Worm (Caenorhabditis elegans) whole organism, L2 larva: ENCODE results near the gene B0496.2.

Experiments
- ZK546.5 ChIP-seq: sonication (generic microtip); optimal IDR thresholded peaks from 2 replicates; lab custom pipeline; 2017; ENCODE audit warnings: missing biosample characterization, missing genetic modification characterization
- ama-1 ChIP-seq: fragments of 150-350 bp; optimal IDR thresholded peaks from 2 replicates; lab custom pipeline; 2018; ENCODE audit warnings: inconsistent platforms
- dmd-4 ChIP-seq: sonication (generic microtip); optimal IDR thresholded peaks from 2 replicates; lab custom pipeline; 2017; ENCODE audit warnings: missing biosample characterization, missing genetic modification characterization
- elt-3 ChIP-seq: sonication (generic microtip); optimal IDR thresholded peaks from 2 replicates; lab custom pipeline; 2017; ENCODE audit warnings: missing biosample characterization, missing genetic modification characterization
- nhr-10 ChIP-seq: sonication (generic microtip); optimal IDR thresholded peaks from 2 replicates; lab custom pipeline; 2017; ENCODE audit warnings: missing biosample characterization, missing genetic modification characterization
- nhr-77 ChIP-seq: fragments of 150-350 bp; optimal IDR thresholded peaks from 2 replicates; lab custom pipeline; 2014; ENCODE audit warnings: missing biosample characterization, missing genetic modification characterization
- sma-3 ChIP-seq: sonication (generic microtip); optimal IDR thresholded peaks from 2 replicates; lab custom pipeline; 2016; ENCODE audit warnings: missing genetic modification reagents, missing genetic modification characterization, missing compliant biosample characterization
- snpc-4 ChIP-seq: fragments of 150-350 bp; optimal IDR thresholded peaks from 2 replicates; lab custom pipeline; 2014; ENCODE audit warnings: missing biosample characterization, missing genetic modification characterization
- unc-55 ChIP-seq: fragments of 150-350 bp; sonication (generic microtip); optimal IDR thresholded peaks from 3 replicates; lab custom pipeline; 2014; ENCODE audit warnings: missing biosample characterization, missing genetic modification reagents, missing genetic modification characterization
- unc-62 ChIP-seq: fragments of 150-350 bp; optimal IDR thresholded peaks from 2 replicates; lab custom pipeline; 2014; ENCODE audit warnings: missing biosample characterization, missing genetic modification reagents, missing genetic modification characterization
- zag-1 ChIP-seq: fragments of 150-350 bp; optimal IDR thresholded peaks from 2 replicates; lab custom pipeline; 2014; ENCODE audit warnings: missing biosample characterization, missing genetic modification characterization

DNA sequence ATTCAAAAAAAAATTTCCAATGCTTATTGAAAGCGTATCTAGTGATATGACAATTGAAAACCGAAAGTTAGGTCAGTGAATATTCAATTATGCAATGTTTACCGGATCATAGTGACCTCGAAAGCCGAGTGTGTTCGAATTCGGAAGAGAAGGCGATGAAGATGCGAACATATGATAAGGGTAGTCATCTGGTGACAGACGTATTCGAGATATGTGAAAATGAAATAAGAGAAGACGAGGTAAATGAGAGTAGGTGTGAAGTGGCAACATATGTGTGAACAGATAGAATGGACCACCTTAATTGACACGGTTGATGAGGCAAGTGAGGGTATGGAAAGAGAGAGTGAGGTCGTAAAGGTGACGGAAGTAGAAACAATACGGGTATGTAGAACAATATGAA, 7.2 kb downstream of the B0496.2 start:
- TF ChIP-seq nhr-10 (tag; lab: Kevin White, UChicago) (no peak), unc-55 (GFP tag; lab: Kevin White, UChicago) (no peak), elt-3 (tag; lab: Kevin White, UChicago) (no peak), zag-1 (tag; lab: Kevin White, UChicago) (no peak), sma-3 (GFP tag; lab: Kevin White, UChicago) (no peak), unc-62 (GFP tag; lab: Kevin White, UChicago) (no peak), ZK546.5 (tag; lab: Kevin White, UChicago) (no peak), snpc-4 (no peak), ama-1 (lab: Kevin White, UChicago) (no peak), nhr-77 (tag; lab: Kevin White, UChicago) (no peak), dmd-4 (tag; lab: Kevin White, UChicago) (no peak)
